Fruit fly (Drosophila melanogaster) Kc167 (cell line): ENCODE measurements around the gene PGAP2.

Experiments used
- Myc ChIP-seq: fragments of >200 bp; optimal IDR thresholded peaks from 2 replicates; lab custom pipeline; 2017; ENCODE audit warnings: missing external identifiers
- h ChIP-seq: fragments of >200 bp; optimal IDR thresholded peaks from 3 replicates; lab custom pipeline; 2018; ENCODE audit warnings: missing external identifiers
- insv ChIP-seq: fragments of >200 bp; optimal IDR thresholded peaks from 3 replicates; lab custom pipeline; 2018; ENCODE audit warnings: missing external identifiers
- psq ChIP-seq: fragments of >200 bp; optimal IDR thresholded peaks from 2 replicates; lab custom pipeline; 2017; ENCODE audit warnings: missing external identifiers
- ttk ChIP-seq: sonication (Bioruptor generic); optimal IDR thresholded peaks from 2 replicates; lab custom pipeline; 2017; ENCODE audit warnings: missing external identifiers

dm6 chr2L:855052-855547, 35.8 kb upstream of the PGAP2 start, which contains the start of gene CG13949:
- TF ChIP-seq ttk (lab: Kevin White, UChicago) = no peak
- TF ChIP-seq h (lab: Kevin White, UChicago) = no peak
- TF ChIP-seq psq (lab: Kevin White, UChicago) = no peak
- TF ChIP-seq insv = no peak
- TF ChIP-seq Myc (lab: Kevin White, UChicago) = no peak
